Fruit fly (Drosophila melanogaster): ENCODE measurements around the gene Atg17.
A peak's percentile ranks its signal among the peaks of the same experiment; 100 is the strongest.

Gene Atg17

DNA sequence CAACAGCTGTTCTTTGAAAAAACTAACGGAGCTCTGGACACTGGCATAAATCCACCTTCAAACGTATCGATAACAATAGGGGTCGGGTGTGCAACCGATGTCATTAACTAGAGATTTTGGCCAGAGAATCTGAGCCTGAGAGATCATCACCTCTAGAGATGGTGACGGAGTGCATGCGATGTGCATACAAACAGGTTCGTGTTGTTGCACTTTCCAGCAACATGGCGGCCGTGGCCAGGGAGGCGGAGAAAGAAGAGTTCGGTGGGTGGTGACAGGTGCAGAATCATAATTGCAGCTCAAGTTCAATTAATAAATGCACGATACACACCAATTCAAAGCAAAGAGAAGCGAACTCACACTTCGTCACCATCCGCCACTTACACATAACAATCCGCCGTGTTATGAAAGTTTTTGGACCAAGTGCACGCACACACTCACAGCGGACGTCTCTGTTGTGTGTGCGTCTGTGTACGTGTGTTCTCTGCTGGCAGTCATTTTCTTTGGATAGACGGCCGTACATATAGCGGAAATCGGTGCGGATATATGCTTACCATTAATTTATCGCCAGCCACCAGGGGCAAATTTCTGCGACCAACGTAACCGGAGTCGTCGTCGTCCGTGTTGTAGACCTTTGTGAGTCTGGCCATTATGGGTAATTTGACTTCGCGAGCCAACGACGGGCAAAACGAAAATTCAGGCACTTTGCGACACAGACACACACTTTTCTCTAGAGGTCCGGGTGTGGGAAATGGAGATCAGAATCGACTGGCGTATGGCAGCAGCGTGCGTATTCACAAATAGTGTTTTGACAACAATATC, 10.3 kb upstream of the Atg17 start (continued):
- peak; percentile 36; the same call in 2 of the 3 replicates for TF ChIP-seq knrl (GFP tag; IDR thresholded peaks at IDR 0.05; ENCODE audit: partially characterized antibody)
- TF ChIP-seq ac (GFP tag; optimal IDR thresholded peaks at IDR 0.05): no peak
- TF ChIP-seq Lpt (GFP tag; optimal IDR thresholded peaks at IDR 0.05): no peak
- no peak for TF ChIP-seq chif (GFP tag; optimal IDR thresholded peaks at IDR 0.05)
- no peak for TF ChIP-seq CG8924 (tag; optimal IDR thresholded peaks at IDR 0.05)
- peak; percentile 28; the same call in 1 of the 3 replicates for TF ChIP-seq row (GFP tag; IDR thresholded peaks at IDR 0.05)
- peak; percentile 49 for TF ChIP-seq Meics (GFP tag; optimal IDR thresholded peaks at IDR 0.05)
- TF ChIP-seq da (GFP tag; optimal IDR thresholded peaks at IDR 0.05): no peak
- TF ChIP-seq B-H2 (GFP tag; optimal IDR thresholded peaks at IDR 0.05): no peak
- TF ChIP-seq Mad (GFP tag; optimal IDR thresholded peaks at IDR 0.05): no peak
- TF ChIP-seq stwl (tag; optimal IDR thresholded peaks at IDR 0.05): no peak
- no peak for TF ChIP-seq CG42726 (GFP tag; IDR thresholded peaks at IDR 0.05; ENCODE audit: partially characterized antibody)
- TF ChIP-seq CG12104 (GFP tag; optimal IDR thresholded peaks at IDR 0.05): no peak
- no peak for TF ChIP-seq emc (GFP tag; optimal IDR thresholded peaks at IDR 0.05)
- TF ChIP-seq Med (GFP tag): peak; percentile 69
- TF ChIP-seq tin (GFP tag; optimal IDR thresholded peaks at IDR 0.05): no peak
- no peak for TF ChIP-seq CG9215 (GFP tag; IDR thresholded peaks at IDR 0.05)
- TF ChIP-seq CG17385 (GFP tag; optimal IDR thresholded peaks at IDR 0.05): no peak
- peak; percentile 35; the same call in 1 of the 2 replicates for TF ChIP-seq slbo (GFP tag; IDR thresholded peaks at IDR 0.05)
- no peak for TF ChIP-seq Mrtf (GFP tag; IDR thresholded peaks at IDR 0.05)
- peak; percentile 24; the same call in 1 of the 2 replicates for TF ChIP-seq E2f1 (GFP tag; IDR thresholded peaks at IDR 0.05)
- TF ChIP-seq CG32532 (GFP tag; IDR thresholded peaks at IDR 0.05): peak; percentile 53
- no peak for TF ChIP-seq CG14710 (tag; optimal IDR thresholded peaks at IDR 0.05)
- no peak for TF ChIP-seq hkb (optimal IDR thresholded peaks at IDR 0.05)
- TF ChIP-seq hkb (GFP tag; IDR thresholded peaks at IDR 0.05): no peak
- TF ChIP-seq CG1603 (tag; optimal IDR thresholded peaks at IDR 0.05): peak; percentile 24
- TF ChIP-seq CG9609 (GFP tag; optimal IDR thresholded peaks at IDR 0.05): no peak
- no peak for TF ChIP-seq Hsf (GFP tag; optimal IDR thresholded peaks at IDR 0.05)
- TF ChIP-seq kni (GFP tag; optimal IDR thresholded peaks at IDR 0.05): peak; percentile 4
- no peak for TF ChIP-seq CG6683 (GFP tag; optimal IDR thresholded peaks at IDR 0.05)
- TF ChIP-seq CG8359 (GFP tag; optimal IDR thresholded peaks at IDR 0.05; ENCODE audit: borderline replicate concordance): no peak
- peak; percentile 46; the same call in 1 of the 2 replicates for TF ChIP-seq CG4360 (GFP tag; IDR thresholded peaks at IDR 0.05)
- TF ChIP-seq hb (GFP tag; IDR thresholded peaks at IDR 0.05; ENCODE audit: partially characterized antibody): no peak
- TF ChIP-seq phol (tag; optimal IDR thresholded peaks at IDR 0.05): peak; percentile 87
- TF ChIP-seq CG34422 (GFP tag; IDR thresholded peaks at IDR 0.05): peak; percentile 20; the same call in 1 of the 3 replicates
- TF ChIP-seq Ets65A (GFP tag): peak; percentile 81
- TF ChIP-seq Awh (GFP tag; IDR thresholded peaks at IDR 0.05): no peak
- TF ChIP-seq bab2 (GFP tag; optimal IDR thresholded peaks at IDR 0.05): no peak
- TF ChIP-seq pan (optimal IDR thresholded peaks at IDR 0.05): no peak
- peak in 1 of 2 experiments; percentile 19 for TF ChIP-seq pan (GFP tag; optimal IDR thresholded peaks at IDR 0.05 in 1 of 2, IDR thresholded peaks at IDR 0.05 in 1 of 2)
- TF ChIP-seq ab (GFP tag; optimal IDR thresholded peaks at IDR 0.05): peak; percentile 4
- TF ChIP-seq CG8290 (GFP tag; optimal IDR thresholded peaks at IDR 0.05): no peak
- peak in 1 of 2 experiments; percentile 30 for TF ChIP-seq CG8290 (tag; optimal IDR thresholded peaks at IDR 0.05)
- TF ChIP-seq Atf-2 (GFP tag; optimal IDR thresholded peaks at IDR 0.05): no peak
- peak; percentile 39; the same call in 1 of the 3 replicates for TF ChIP-seq CG16813 (GFP tag; IDR thresholded peaks at IDR 0.05; ENCODE audit: partially characterized antibody)
- no peak for TF ChIP-seq CG3847 (GFP tag; IDR thresholded peaks at IDR 0.05)
- no peak for TF ChIP-seq z (GFP tag; IDR thresholded peaks at IDR 0.05)
- no peak for TF ChIP-seq CG11456 (GFP tag; IDR thresholded peaks at IDR 0.05)
- no peak for TF ChIP-seq CG8281 (tag; optimal IDR thresholded peaks at IDR 0.05)
- TF ChIP-seq CG30431 (GFP tag; optimal IDR thresholded peaks at IDR 0.05): no peak
